Worm (Caenorhabditis elegans) whole organism, late embryonic: ENCODE measurements around the gene C45H4.14.

ENCODE experiments used
- pag-3 ChIP-seq: sonication (generic microtip); optimal IDR thresholded peaks from 2 replicates; lab custom pipeline; 2016; ENCODE audit warnings: missing compliant biosample characterization, missing genetic modification characterization, borderline replicate concordance
- pax-1 ChIP-seq: fragments of 150-350 bp; optimal IDR thresholded peaks from 2 replicates; lab custom pipeline; 2014; ENCODE audit warnings: missing biosample characterization, missing genetic modification characterization
- tbx-2 ChIP-seq: sonication (generic microtip); optimal IDR thresholded peaks from 2 replicates; lab custom pipeline; 2016; ENCODE audit warnings: missing genetic modification characterization, missing compliant biosample characterization

DNA sequence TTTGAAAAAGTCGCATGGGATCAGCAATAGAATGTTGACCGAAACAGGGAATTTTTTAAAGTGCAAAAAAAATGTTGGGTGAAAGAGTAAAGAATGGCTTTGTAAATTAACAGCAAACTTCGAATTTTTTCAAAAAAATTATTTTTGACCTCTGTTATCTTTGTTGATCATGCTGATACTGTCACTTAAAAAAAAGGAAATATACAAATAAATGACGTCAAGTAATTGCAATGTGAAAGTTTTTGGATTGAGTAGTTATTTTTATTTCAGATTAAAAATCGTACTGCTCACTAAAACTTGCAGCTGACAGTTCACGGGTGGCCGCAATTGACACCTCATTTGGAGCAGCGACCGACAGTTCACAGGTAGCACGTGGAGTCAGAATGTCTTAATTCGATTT is 8.4 kb downstream of the C45H4.14 start, which contains the start of gene C45H4.13:
- no peak for TF ChIP-seq pax-1 (tag; lab: Kevin White, UChicago)
- TF ChIP-seq pag-3 (tag; lab: Kevin White, UChicago): no peak
- no peak for TF ChIP-seq tbx-2
